Fruit fly (Drosophila melanogaster): ENCODE results near the gene CG9917.

DNA sequence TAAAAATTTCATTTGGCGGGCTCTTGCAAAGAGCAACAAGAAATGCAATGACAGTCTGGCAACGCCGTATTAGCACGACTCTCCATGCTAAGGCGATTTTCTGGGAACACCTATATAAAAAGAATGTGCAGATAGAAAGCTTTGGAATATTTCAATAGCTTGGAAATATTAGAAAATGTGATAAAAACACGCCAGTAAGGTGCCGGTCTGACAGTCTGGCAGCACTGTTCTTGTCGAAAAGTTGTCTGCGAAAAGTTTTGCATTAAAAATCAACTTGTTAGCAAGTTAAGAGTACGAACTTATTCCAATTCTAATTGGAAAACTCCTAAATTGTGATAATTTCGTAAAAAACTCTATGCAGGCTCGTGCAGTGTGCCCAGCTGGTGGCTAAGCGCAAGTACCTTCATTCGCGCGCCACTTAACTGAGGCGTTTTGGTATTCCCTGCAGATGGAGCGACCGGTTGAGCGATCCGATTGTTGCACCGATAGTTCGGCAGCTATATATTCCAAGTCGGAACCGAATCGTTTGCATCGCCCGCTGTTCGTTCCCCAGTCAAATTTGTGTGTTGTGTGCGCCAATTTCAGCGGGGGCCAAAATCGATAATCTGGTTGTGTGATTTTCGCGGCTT is 45.0 kb downstream of the CG9917 start, which contains the start of gene eas:
- TF ChIP-seq CG14711 (tag; optimal IDR thresholded peaks at IDR 0.05) (no peak), pad (GFP tag; optimal IDR thresholded peaks at IDR 0.05) (no peak), CG33017 (tag; optimal IDR thresholded peaks at IDR 0.05) (peak; percentile 6), ovo (GFP tag; optimal IDR thresholded peaks at IDR 0.05) (peak; percentile 28)
